Fruit fly (Drosophila melanogaster) whole organism, adult: ENCODE results near the gene CG15249.

ENCODE experiments used
- CG12768 ChIP-seq: fragments of 200-800 bp; sonication (Bioruptor generic); optimal IDR thresholded peaks from 2 replicates; lab custom pipeline; 2017; ENCODE audit warnings: missing biosample characterization, missing genetic modification characterization, mild to moderate bottlenecking, moderate library complexity, missing genetic modification reagents
- CG14711 ChIP-seq: fragments of 200-800 bp; sonication (Bioruptor generic); optimal IDR thresholded peaks from 2 replicates; lab custom pipeline; 2018; ENCODE audit warnings: missing biosample characterization, mild to moderate bottlenecking, missing genetic modification characterization, moderate library complexity
- CG1620 ChIP-seq: fragments of 200-800 bp; sonication (Bioruptor generic); optimal IDR thresholded peaks from 2 replicates; lab custom pipeline; 2016; ENCODE audit warnings: missing biosample characterization, missing genetic modification characterization
- CG33017 ChIP-seq: fragments of 200-800 bp; sonication (Bioruptor generic); optimal IDR thresholded peaks from 2 replicates; lab custom pipeline; 2018; ENCODE audit warnings: missing biosample characterization, mild to moderate bottlenecking, missing genetic modification characterization, moderate library complexity
- CG7045 ChIP-seq: fragments of 200-800 bp; sonication (Bioruptor generic); optimal IDR thresholded peaks from 2 replicates; lab custom pipeline; 2017; ENCODE audit warnings: missing biosample characterization, mild to moderate bottlenecking, missing genetic modification characterization
- CG7101 ChIP-seq: fragments of 200-800 bp; sonication (Bioruptor generic); optimal IDR thresholded peaks from 2 replicates; lab custom pipeline; 2018; ENCODE audit warnings: missing biosample characterization, mild to moderate bottlenecking, missing genetic modification characterization, moderate library complexity
- Clk ChIP-seq: fragments of 200-800 bp; sonication (Bioruptor generic); optimal IDR thresholded peaks from 2 replicates; lab custom pipeline; 2017; ENCODE audit warnings: missing biosample characterization, missing genetic modification characterization
- cnc ChIP-seq, 2 experiments: fragments of >200 bp; optimal IDR thresholded peaks; 2 replicates each; lab custom pipeline; 2017
- kay ChIP-seq: fragments of 200-800 bp; sonication (Bioruptor generic); peaks from one replicate; lab custom pipeline; 2016; ENCODE audit warnings: missing biosample characterization, missing genetic modification characterization, borderline replicate concordance
- pad ChIP-seq: fragments of 200-800 bp; sonication (Bioruptor generic); optimal IDR thresholded peaks from 3 replicates; lab custom pipeline; 2017; ENCODE audit warnings: missing biosample characterization, missing genetic modification characterization, mild to moderate bottlenecking, moderate library complexity, missing genetic modification reagents

DNA sequence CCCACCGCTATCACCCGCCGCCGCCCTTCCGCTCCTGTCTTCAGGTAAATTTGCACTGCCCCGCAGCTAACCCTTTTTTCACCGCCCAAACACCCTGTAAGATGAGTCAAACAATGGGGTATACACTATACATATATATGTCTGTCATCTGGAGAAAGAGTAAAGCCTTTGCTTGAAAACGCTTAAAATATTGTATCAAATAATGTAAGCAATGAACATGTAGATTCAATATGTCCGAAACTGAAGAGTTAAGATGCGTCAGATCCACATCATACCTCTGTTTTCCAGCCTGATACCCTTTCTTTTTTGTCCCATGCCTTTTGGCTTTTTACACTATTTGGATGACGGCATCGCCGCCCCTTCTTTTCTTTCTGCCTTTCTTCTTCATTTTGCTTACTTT, 6.6 kb downstream of the CG15249 start:
- no peak for TF ChIP-seq pad (GFP tag; lab: Kevin White, UChicago)
- no peak for TF ChIP-seq CG1620
- no peak for TF ChIP-seq CG14711 (tag; lab: Kevin White, UChicago)
- no peak for TF ChIP-seq CG7101 (tag; lab: Kevin White, UChicago)
- no peak for TF ChIP-seq Clk (GFP tag; lab: Kevin White, UChicago)
- no peak for TF ChIP-seq CG33017 (tag; lab: Kevin White, UChicago)
- no peak for TF ChIP-seq CG7045 (GFP tag; lab: Kevin White, UChicago)
- TF ChIP-seq cnc (optimal IDR thresholded peaks at IDR 0.05; lab: Kevin White, UChicago), result no peak
- no peak for TF ChIP-seq CG12768 (GFP tag; lab: Kevin White, UChicago)
- no peak for TF ChIP-seq kay (GFP tag; lab: Kevin White, UChicago)
